Fruit fly (Drosophila melanogaster): Measurements from ENCODE around the gene CG5347.

CG5347 gene

DNA sequence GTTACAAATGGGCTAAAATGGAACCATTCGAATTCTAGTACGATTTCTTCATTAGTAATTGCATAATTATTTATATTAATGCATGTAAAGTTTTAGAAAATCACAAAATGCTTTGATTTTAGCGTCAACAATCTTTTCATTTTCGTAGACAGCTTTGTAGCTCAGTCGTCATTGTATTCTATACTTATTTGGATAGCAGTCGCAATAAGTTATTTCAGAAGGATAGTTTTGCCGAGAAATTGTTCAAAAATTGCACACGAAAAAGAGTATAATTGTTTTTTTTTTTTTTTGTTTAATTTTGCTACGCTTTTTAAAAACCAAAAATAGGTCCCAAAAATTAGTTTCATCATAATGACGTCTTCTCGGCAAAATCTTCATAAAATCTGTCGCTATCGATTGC is 1.6 kb upstream of the CG5347 start, which contains the start of gene CG5334:
CG5334 (plus strand) TSS at position 301 of the 400 bp plus-strand sequence.
- TF ChIP-seq pan (optimal IDR thresholded peaks at IDR 0.05): no peak
- no peak for TF ChIP-seq Mio (GFP tag; optimal IDR thresholded peaks at IDR 0.05)
- TF ChIP-seq dsf (GFP tag; optimal IDR thresholded peaks at IDR 0.05; ENCODE audit: borderline replicate concordance): no peak
- no peak for TF ChIP-seq Vsx2 (GFP tag; optimal IDR thresholded peaks at IDR 0.05; ENCODE audit: partially characterized antibody)
- no peak for TF ChIP-seq tai (GFP tag; optimal IDR thresholded peaks at IDR 0.05)
- no peak for TF ChIP-seq psq (GFP tag; optimal IDR thresholded peaks at IDR 0.05)
- TF ChIP-seq Myc (optimal IDR thresholded peaks at IDR 0.05): no peak

DNA sequence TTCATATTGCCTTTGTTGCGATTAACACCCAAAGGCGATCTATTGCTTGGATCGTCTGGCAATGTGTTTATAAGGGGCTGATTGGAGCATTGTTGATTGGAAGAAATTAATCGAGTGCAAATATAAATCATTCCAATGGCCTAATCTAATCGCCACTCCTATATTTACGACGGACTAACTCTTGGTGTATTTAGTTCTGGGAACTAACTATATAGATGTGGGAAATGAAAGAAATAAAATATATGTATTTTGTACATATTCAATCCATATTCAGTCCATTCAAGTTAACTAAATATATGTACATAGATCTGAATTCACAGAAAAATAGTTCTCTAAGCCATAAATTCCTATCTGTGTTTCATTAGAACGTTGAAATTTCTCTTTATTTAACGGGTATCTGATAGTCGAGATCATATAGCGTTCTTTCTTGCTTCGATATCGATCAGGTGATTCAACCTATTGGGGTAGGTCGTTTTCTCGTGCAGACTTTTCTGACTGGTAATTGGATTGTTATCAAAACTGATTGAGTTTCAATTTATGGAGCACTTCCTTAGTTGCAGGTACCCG is 7.5 kb downstream of the CG5347 start, which contains the start of gene Ag5r2:
Ag5r2 (minus strand) TSS at position 51 of the 567 bp plus-strand sequence.
- TF ChIP-seq rgr (GFP tag; optimal IDR thresholded peaks at IDR 0.05) (no peak), dl (GFP tag; optimal IDR thresholded peaks at IDR 0.05; ENCODE audit: insufficient read depth in 1 of 2, partially characterized antibody in 2 of 2) (no peak), psq (GFP tag; optimal IDR thresholded peaks at IDR 0.05) (no peak)

DNA sequence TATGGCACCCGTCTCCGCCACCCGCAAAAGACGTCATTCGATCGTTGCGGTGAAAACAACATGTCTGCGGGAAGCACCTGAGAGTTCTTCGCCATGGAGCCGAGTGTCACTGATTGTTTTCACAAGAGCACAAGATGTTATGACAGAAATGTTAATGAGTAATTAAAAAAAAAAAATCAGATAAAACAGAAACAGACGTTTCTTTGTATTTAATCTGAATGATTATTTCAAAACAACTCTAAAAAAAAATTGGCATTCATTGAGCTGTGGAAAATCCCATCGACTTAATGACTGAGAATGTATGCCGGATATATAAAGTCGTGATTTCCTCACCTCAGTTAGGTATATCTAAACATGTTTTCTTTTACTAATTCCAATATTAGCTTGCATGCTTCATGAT is 9.9 kb downstream of the CG5347 start, which contains the start of gene Ag5r:
Ag5r (minus strand) TSS at position 101 of the 400 bp plus-strand sequence.
- TF ChIP-seq rgr (GFP tag; optimal IDR thresholded peaks at IDR 0.05) (no peak), OdsH (GFP tag; optimal IDR thresholded peaks at IDR 0.05) (no peak), Vsx2 (GFP tag; optimal IDR thresholded peaks at IDR 0.05; ENCODE audit: partially characterized antibody) (no peak), Mio (GFP tag; optimal IDR thresholded peaks at IDR 0.05) (no peak)

DNA sequence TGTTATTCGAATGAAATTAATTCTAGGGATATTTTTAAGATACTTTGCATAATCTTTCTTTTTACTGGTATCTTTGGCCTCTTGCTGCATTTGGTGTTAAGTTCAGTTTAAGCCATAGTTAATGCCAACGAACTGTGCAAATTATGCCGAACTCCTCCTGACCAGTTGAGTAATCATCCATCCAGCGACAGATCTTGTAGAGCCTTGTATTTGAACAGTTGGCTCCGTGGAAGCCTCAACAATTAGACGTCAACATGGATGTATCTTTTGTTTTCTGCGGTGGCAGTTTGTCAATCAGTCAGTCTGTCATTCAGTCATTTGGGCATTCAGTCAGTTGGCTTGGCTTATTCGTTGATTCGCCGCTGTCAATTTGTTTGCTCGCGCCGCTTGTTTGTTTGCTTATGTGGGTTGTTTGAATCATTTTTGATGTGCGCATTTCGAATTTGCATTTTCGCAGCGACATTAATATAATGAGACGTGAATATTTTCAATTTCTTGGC is 26.1 kb downstream of the CG5347 start:
- no peak for TF ChIP-seq Rel (GFP tag; optimal IDR thresholded peaks at IDR 0.05)
- TF ChIP-seq Rel (tag; optimal IDR thresholded peaks at IDR 0.05): no peak
- TF ChIP-seq CrebA (GFP tag; optimal IDR thresholded peaks at IDR 0.05; ENCODE audit: borderline replicate concordance): no peak
- peak; percentile 6 for TF ChIP-seq Jra (GFP tag; optimal IDR thresholded peaks at IDR 0.05)
- no peak for TF ChIP-seq Mio (GFP tag; optimal IDR thresholded peaks at IDR 0.05)
- TF ChIP-seq Dfd (GFP tag; optimal IDR thresholded peaks at IDR 0.05): no peak
- no peak for TF ChIP-seq dsf (GFP tag; optimal IDR thresholded peaks at IDR 0.05; ENCODE audit: borderline replicate concordance)
- no peak for TF ChIP-seq Hnf4 (GFP tag; optimal IDR thresholded peaks at IDR 0.05)
- no peak for TF ChIP-seq N (GFP tag; optimal IDR thresholded peaks at IDR 0.05)
- peak; percentile 5 for TF ChIP-seq br (GFP tag; optimal IDR thresholded peaks at IDR 0.05)
- TF ChIP-seq pan (optimal IDR thresholded peaks at IDR 0.05): no peak
- no peak for TF ChIP-seq Hr83 (GFP tag; optimal IDR thresholded peaks at IDR 0.05; ENCODE audit: poor library complexity, severe bottlenecking)
- TF ChIP-seq dl (GFP tag; optimal IDR thresholded peaks at IDR 0.05; ENCODE audit: insufficient read depth in 1 of 2, partially characterized antibody in 2 of 2): no peak
- no peak for TF ChIP-seq sage (GFP tag; optimal IDR thresholded peaks at IDR 0.05)
- TF ChIP-seq h (GFP tag; optimal IDR thresholded peaks at IDR 0.05): peak; percentile 68
- peak; percentile 43 for TF ChIP-seq OdsH (GFP tag; optimal IDR thresholded peaks at IDR 0.05)
- TF ChIP-seq foxo (GFP tag; optimal IDR thresholded peaks at IDR 0.05): peak in 1 of 2 experiments; percentile 33
- no peak for TF ChIP-seq usp (GFP tag; optimal IDR thresholded peaks at IDR 0.05)
- no peak for TF ChIP-seq psq (GFP tag; optimal IDR thresholded peaks at IDR 0.05)
- TF ChIP-seq Myc (optimal IDR thresholded peaks at IDR 0.05): no peak
- TF ChIP-seq sv (GFP tag; optimal IDR thresholded peaks at IDR 0.05): no peak
- no peak for TF ChIP-seq HLH106 (tag; optimal IDR thresholded peaks at IDR 0.05)
- no peak for TF ChIP-seq lola (GFP tag; optimal IDR thresholded peaks at IDR 0.05)
- TF ChIP-seq dmrt93B (GFP tag; optimal IDR thresholded peaks at IDR 0.05): no peak
- TF ChIP-seq woc (GFP tag; optimal IDR thresholded peaks at IDR 0.05): no peak
- no peak for TF ChIP-seq jim (GFP tag; optimal IDR thresholded peaks at IDR 0.05)
- TF ChIP-seq Sp1 (GFP tag; optimal IDR thresholded peaks at IDR 0.05): no peak
- TF ChIP-seq rgr (GFP tag; optimal IDR thresholded peaks at IDR 0.05): peak; percentile 66
- TF ChIP-seq tai (GFP tag; optimal IDR thresholded peaks at IDR 0.05): no peak
- peak; percentile 44 for TF ChIP-seq brk (GFP tag; optimal IDR thresholded peaks at IDR 0.05)
- TF ChIP-seq GATAd (GFP tag; optimal IDR thresholded peaks at IDR 0.05): no peak
- TF ChIP-seq Hr78 (GFP tag; optimal IDR thresholded peaks at IDR 0.05): no peak
- no peak for TF ChIP-seq ey (GFP tag; optimal IDR thresholded peaks at IDR 0.05)
- TF ChIP-seq Dif (GFP tag; optimal IDR thresholded peaks at IDR 0.05; ENCODE audit: partially characterized antibody): no peak
- peak; percentile 5 for TF ChIP-seq fru (GFP tag; optimal IDR thresholded peaks at IDR 0.05)
- TF ChIP-seq Abd-B (GFP tag; optimal IDR thresholded peaks at IDR 0.05): no peak
- no peak for TF ChIP-seq CG9705 (GFP tag; optimal IDR thresholded peaks at IDR 0.05)
- no peak for TF ChIP-seq CG32264 (GFP tag; optimal IDR thresholded peaks at IDR 0.05)
- no peak for TF ChIP-seq Vsx2 (GFP tag; optimal IDR thresholded peaks at IDR 0.05; ENCODE audit: partially characterized antibody)

Data from whole organism, wandering third instar larva.